Worm (Caenorhabditis elegans): ENCODE data around the gene K09E3.2.
A peak's percentile ranks its signal among the peaks of the same experiment; 100 is the strongest.

Gene K09E3.2

DNA sequence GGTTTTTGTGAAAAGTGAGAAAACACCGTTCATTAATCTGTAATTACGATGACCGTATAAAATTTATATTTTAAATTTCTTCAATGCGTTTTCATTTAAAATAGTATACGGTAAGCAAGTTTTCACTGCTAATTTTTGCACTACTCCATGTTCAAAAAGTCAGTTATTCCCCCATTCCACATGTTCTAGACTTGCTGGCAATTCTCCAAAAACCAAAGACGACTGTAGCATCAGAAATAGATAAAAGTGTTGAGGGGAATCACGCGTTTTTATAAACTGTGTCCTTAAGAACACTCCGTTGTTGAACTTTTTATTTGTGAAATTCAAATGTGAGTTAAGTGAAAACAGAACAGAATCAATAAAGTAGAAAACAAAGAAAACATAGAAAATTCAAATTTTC is 18.2 kb downstream of the K09E3.2 start (continued):
- no peak for TF ChIP-seq F16B12.6 (tag; optimal IDR thresholded peaks at IDR 0.05)
- peak; percentile 37 for TF ChIP-seq nhr-90 (tag; optimal IDR thresholded peaks at IDR 0.05; ENCODE audit: poor library complexity)
- no peak for TF ChIP-seq fos-1 (tag; optimal IDR thresholded peaks at IDR 0.05)
- TF ChIP-seq grh-1 (GFP tag; IDR thresholded peaks at IDR 0.05), result no peak
- TF ChIP-seq hlh-4 (tag; optimal IDR thresholded peaks at IDR 0.05), result no peak
- peak; percentile 11 for TF ChIP-seq ama-1 (optimal IDR thresholded peaks at IDR 0.05)
- no peak for TF ChIP-seq nhr-77 (tag; optimal IDR thresholded peaks at IDR 0.05)
- TF ChIP-seq efl-3 (GFP tag; optimal IDR thresholded peaks at IDR 0.05), result no peak
- no peak for TF ChIP-seq nhr-11 (tag; optimal IDR thresholded peaks at IDR 0.05)
- no peak for TF ChIP-seq sox-4 (tag; optimal IDR thresholded peaks at IDR 0.05)
- TF ChIP-seq pax-3 (tag; optimal IDR thresholded peaks at IDR 0.05), result no peak
- TF ChIP-seq vab-15 (tag; optimal IDR thresholded peaks at IDR 0.05), result no peak
- TF ChIP-seq ztf-11 (tag; optimal IDR thresholded peaks at IDR 0.05), result no peak
- no peak for TF ChIP-seq alr-1 (tag; optimal IDR thresholded peaks at IDR 0.05; ENCODE audit: borderline replicate concordance)
- TF ChIP-seq tlp-1 (tag; optimal IDR thresholded peaks at IDR 0.05), result no peak
- TF ChIP-seq xbp-1 (tag; optimal IDR thresholded peaks at IDR 0.05), result no peak
- TF ChIP-seq nhr-19 (GFP tag; conservative IDR thresholded peaks at IDR 0.05), result no peak
- no peak for TF ChIP-seq C04F5.9 (tag; optimal IDR thresholded peaks at IDR 0.05)
- no peak for TF ChIP-seq aly-2 (tag; optimal IDR thresholded peaks at IDR 0.05)
- TF ChIP-seq isw-1 (GFP tag; IDR thresholded peaks at IDR 0.05), result no peak
- TF ChIP-seq dpl-1 (GFP tag; optimal IDR thresholded peaks at IDR 0.05), result no peak
- TF ChIP-seq ceh-90 (tag; optimal IDR thresholded peaks at IDR 0.05), result no peak
- no peak for TF ChIP-seq unc-86 (tag; optimal IDR thresholded peaks at IDR 0.05)
- no peak for TF ChIP-seq nhr-76 (tag; optimal IDR thresholded peaks at IDR 0.05)
- TF ChIP-seq hpl-2 (GFP tag; optimal IDR thresholded peaks at IDR 0.05), result no peak
- TF ChIP-seq egl-13 (tag; optimal IDR thresholded peaks at IDR 0.05), result no peak
- peak; percentile 28 for TF ChIP-seq skn-1 (tag; optimal IDR thresholded peaks at IDR 0.05)
- no peak for TF ChIP-seq rnt-1 (tag; optimal IDR thresholded peaks at IDR 0.05)
- no peak for TF ChIP-seq irx-1 (tag; optimal IDR thresholded peaks at IDR 0.05)
- no peak for TF ChIP-seq efl-1 (optimal IDR thresholded peaks at IDR 0.05)
- no peak for TF ChIP-seq efl-1 (GFP tag; optimal IDR thresholded peaks at IDR 0.05 in 1 of 2)
- TF ChIP-seq lir-3 (tag; optimal IDR thresholded peaks at IDR 0.05; ENCODE audit: poor library complexity), result no peak
- TF ChIP-seq ceh-8 (GFP tag; optimal IDR thresholded peaks at IDR 0.05), result no peak
- TF ChIP-seq aha-1 (tag; optimal IDR thresholded peaks at IDR 0.05), result no peak
- TF ChIP-seq snpc-4 (tag; optimal IDR thresholded peaks at IDR 0.05), result no peak
- no peak for TF ChIP-seq unc-130 (tag; optimal IDR thresholded peaks at IDR 0.05)
- TF ChIP-seq C16A3.4 (tag; optimal IDR thresholded peaks at IDR 0.05), result no peak
- no peak for TF ChIP-seq elt-3 (tag; optimal IDR thresholded peaks at IDR 0.05)
- no peak for TF ChIP-seq unc-30 (tag; optimal IDR thresholded peaks at IDR 0.05)
- TF ChIP-seq fkh-4 (tag; optimal IDR thresholded peaks at IDR 0.05; ENCODE audit: borderline replicate concordance), result no peak
- TF ChIP-seq mef-2 (tag; optimal IDR thresholded peaks at IDR 0.05), result no peak
- no peak for TF ChIP-seq tbx-2 (tag; optimal IDR thresholded peaks at IDR 0.05)
- TF ChIP-seq nhr-85 (tag), result peak; percentile 54
- TF ChIP-seq dsc-1 (tag; optimal IDR thresholded peaks at IDR 0.05), result no peak

DNA sequence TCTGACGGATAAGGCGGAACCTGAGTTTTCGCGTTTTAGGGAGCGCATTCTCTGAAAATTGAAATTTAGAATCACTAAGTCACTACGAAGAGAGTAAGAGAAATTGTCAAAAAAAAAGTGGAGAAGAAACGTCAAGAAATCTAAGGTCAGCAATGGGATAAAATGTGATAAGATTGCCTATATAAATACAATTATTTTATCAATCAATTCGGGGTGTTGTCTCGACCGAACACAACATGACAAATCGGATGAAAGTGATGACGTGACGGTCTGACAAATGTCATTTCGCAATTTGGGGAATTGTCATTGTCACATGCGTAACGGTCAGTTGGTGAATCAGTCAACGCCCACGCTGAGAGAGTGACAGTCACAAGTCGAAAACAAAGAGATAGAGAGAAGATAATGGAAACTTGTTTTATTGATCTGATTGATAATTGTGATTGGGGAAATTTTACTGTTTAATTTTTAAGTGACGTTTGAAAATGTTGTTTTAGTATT is 20.6 kb downstream of the K09E3.2 start, which contains the start of gene cnp-3:
cnp-3 (minus strand) TSS at position 51 of the 498 bp plus-strand sequence.
- TF ChIP-seq ceh-82 (tag; optimal IDR thresholded peaks at IDR 0.05), result no peak
- TF ChIP-seq ceh-63 (GFP tag; optimal IDR thresholded peaks at IDR 0.05), result no peak
- TF ChIP-seq nhr-20 (tag; optimal IDR thresholded peaks at IDR 0.05), result peak; percentile 58
- TF ChIP-seq blmp-1 (tag; optimal IDR thresholded peaks at IDR 0.05), result peak; percentile 73
- TF ChIP-seq unc-62 (GFP tag; optimal IDR thresholded peaks at IDR 0.05), result no peak
- peak in 1 of 2 experiments; percentile 63 for TF ChIP-seq mdl-1 (tag; optimal IDR thresholded peaks at IDR 0.05)
- no peak for TF ChIP-seq xbp-1 (tag; optimal IDR thresholded peaks at IDR 0.05)
- TF ChIP-seq nhr-84 (tag; optimal IDR thresholded peaks at IDR 0.05), result no peak
- TF ChIP-seq skn-1 (tag; optimal IDR thresholded peaks at IDR 0.05), result peak; percentile 82
- no peak for TF ChIP-seq nhr-28 (tag; optimal IDR thresholded peaks at IDR 0.05)
- TF ChIP-seq efl-1 (optimal IDR thresholded peaks at IDR 0.05), result no peak
- peak in 1 of 2 experiments; percentile 79 for TF ChIP-seq efl-1 (GFP tag; optimal IDR thresholded peaks at IDR 0.05 in 1 of 2)
- TF ChIP-seq egl-27 (tag; optimal IDR thresholded peaks at IDR 0.05), result no peak
- TF ChIP-seq nhr-11 (tag; optimal IDR thresholded peaks at IDR 0.05), result no peak
- no peak for TF ChIP-seq nhr-12 (tag; optimal IDR thresholded peaks at IDR 0.05)
- no peak for TF ChIP-seq hpl-2 (GFP tag; optimal IDR thresholded peaks at IDR 0.05)
- TF ChIP-seq nhr-47 (tag; optimal IDR thresholded peaks at IDR 0.05), result no peak
- TF ChIP-seq lin-13 (GFP tag; optimal IDR thresholded peaks at IDR 0.05), result no peak

All from whole organism, L1 larva.